Fruit fly (Drosophila melanogaster): ENCODE measurements around the gene Atg3.

The Atg3 gene

DNA sequence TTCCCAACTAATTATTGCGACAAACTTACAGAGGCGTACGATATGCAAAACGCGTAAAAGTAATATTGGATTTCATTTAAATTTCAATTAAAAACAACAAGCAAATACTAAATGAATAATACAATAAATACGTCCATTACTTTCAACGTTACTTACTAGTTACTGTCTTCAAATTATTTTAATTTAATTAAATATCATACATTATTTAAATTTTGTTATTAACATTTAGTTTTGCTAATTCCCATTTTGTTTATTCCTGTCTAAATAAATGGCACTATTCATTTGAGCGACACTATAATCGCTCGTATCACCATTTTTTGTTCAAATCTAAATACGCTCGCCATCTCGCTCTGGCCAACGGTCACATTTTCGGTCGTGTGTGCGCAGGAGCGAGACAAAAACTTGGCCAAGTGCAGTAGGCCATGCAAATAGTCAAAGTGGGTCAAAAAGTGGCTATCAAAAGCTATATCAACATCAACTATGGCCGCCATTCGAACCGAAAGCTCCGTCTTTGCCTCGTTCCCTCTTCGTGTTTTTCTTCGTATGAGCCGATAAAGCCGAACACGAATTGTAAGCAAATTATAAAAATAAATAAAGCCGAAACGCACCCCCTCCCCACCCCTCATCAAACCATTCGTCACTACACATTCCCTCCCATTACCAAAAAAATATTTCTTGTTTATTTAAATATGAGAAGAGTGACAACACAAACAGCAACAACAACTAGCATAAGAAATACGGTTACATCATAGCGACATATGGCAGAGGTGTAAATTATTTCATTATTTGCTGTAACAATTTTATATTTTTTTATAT is 40.9 kb downstream of the Atg3 start (continued):
- TF ChIP-seq ap (GFP tag; IDR thresholded peaks at IDR 0.05) (no peak), CG10462 (GFP tag; optimal IDR thresholded peaks at IDR 0.05) (peak; percentile 14), CG2889 (GFP tag; IDR thresholded peaks at IDR 0.05) (no peak), Awh (GFP tag; IDR thresholded peaks at IDR 0.05) (peak; percentile 76; the same call in 1 of the 2 replicates), CG1832 (GFP tag; optimal IDR thresholded peaks at IDR 0.05) (peak; percentile 61), CG17359 (tag; optimal IDR thresholded peaks at IDR 0.05) (peak; percentile 65), CG17568 (GFP tag; optimal IDR thresholded peaks at IDR 0.05) (peak; percentile 62), Scr (GFP tag; IDR thresholded peaks at IDR 0.05; ENCODE audit: partially characterized antibody) (no peak), Trl (optimal IDR thresholded peaks at IDR 0.05) (no peak), Trl (GFP tag; optimal IDR thresholded peaks at IDR 0.05) (peak; percentile 41), CG10321 (GFP tag; IDR thresholded peaks at IDR 0.05) (peak; percentile 88), Side (GFP tag; optimal IDR thresholded peaks at IDR 0.05) (peak; percentile 25), bbx (GFP tag; IDR thresholded peaks at IDR 0.05; ENCODE audit: partially characterized antibody) (no peak), Lim3 (GFP tag; IDR thresholded peaks at IDR 0.05) (no peak), CG11085 (GFP tag; IDR thresholded peaks at IDR 0.05) (no peak), CHES-1-like (GFP tag; optimal IDR thresholded peaks at IDR 0.05) (no peak), gt (GFP tag; IDR thresholded peaks at IDR 0.05) (no peak), slou (GFP tag; optimal IDR thresholded peaks at IDR 0.05) (no peak), sens (GFP tag) (peak; percentile 93), p53 (GFP tag; optimal IDR thresholded peaks at IDR 0.05) (no peak), zen2 (GFP tag; IDR thresholded peaks at IDR 0.05; ENCODE audit: partially characterized antibody) (no peak), crp (GFP tag; optimal IDR thresholded peaks at IDR 0.05) (no peak), CG2129 (GFP tag; IDR thresholded peaks at IDR 0.05; ENCODE audit: partially characterized antibody) (no peak), psq (GFP tag; optimal IDR thresholded peaks at IDR 0.05) (peak; percentile 52), CG5245 (GFP tag; optimal IDR thresholded peaks at IDR 0.05) (no peak), CG10147 (GFP tag; optimal IDR thresholded peaks at IDR 0.05) (peak; percentile 57), CG13287 (GFP tag; IDR thresholded peaks at IDR 0.05; ENCODE audit: partially characterized antibody) (peak; percentile 33; the same call in 1 of the 2 replicates), cad (GFP tag; optimal IDR thresholded peaks at IDR 0.05) (no peak), CG12071 (GFP tag; optimal IDR thresholded peaks at IDR 0.05) (peak; percentile 79), bab2 (GFP tag; optimal IDR thresholded peaks at IDR 0.05) (peak; percentile 50), CG18476 (GFP tag; optimal IDR thresholded peaks at IDR 0.05) (peak; percentile 34), al (GFP tag; IDR thresholded peaks at IDR 0.05) (no peak), fd64A (GFP tag; optimal IDR thresholded peaks at IDR 0.05) (peak; percentile 74), CG8944 (GFP tag; optimal IDR thresholded peaks at IDR 0.05) (no peak), sug (tag; optimal IDR thresholded peaks at IDR 0.05) (peak; percentile 89), jumu (GFP tag; optimal IDR thresholded peaks at IDR 0.05) (no peak), MESR4 (GFP tag; optimal IDR thresholded peaks at IDR 0.05) (no peak), sc (optimal IDR thresholded peaks at IDR 0.05) (no peak), sc (GFP tag; optimal IDR thresholded peaks at IDR 0.05) (no peak), ro (GFP tag; IDR thresholded peaks at IDR 0.05) (no peak), dmrt99B (tag; optimal IDR thresholded peaks at IDR 0.05) (peak; percentile 51), Mrtf (GFP tag; IDR thresholded peaks at IDR 0.05) (0 out of 3 replicates have a peak, but pooled peaks have one; percentile 5), CG17829 (tag; optimal IDR thresholded peaks at IDR 0.05) (no peak), CrebB (tag; optimal IDR thresholded peaks at IDR 0.05) (peak; percentile 58), Lhr (GFP tag; optimal IDR thresholded peaks at IDR 0.05) (no peak), zen (tag; optimal IDR thresholded peaks at IDR 0.05) (no peak), CG12942 (GFP tag; optimal IDR thresholded peaks at IDR 0.05) (peak; percentile 10), CG6765 (GFP tag; optimal IDR thresholded peaks at IDR 0.05) (peak; percentile 49), CG32772 (GFP tag; IDR thresholded peaks at IDR 0.05) (no peak), dati (GFP tag; IDR thresholded peaks at IDR 0.05) (no peak)

Data from whole organism, embryonic.